Fruit fly (Drosophila melanogaster): ENCODE measurements around the gene bchs.

bchs gene

DNA sequence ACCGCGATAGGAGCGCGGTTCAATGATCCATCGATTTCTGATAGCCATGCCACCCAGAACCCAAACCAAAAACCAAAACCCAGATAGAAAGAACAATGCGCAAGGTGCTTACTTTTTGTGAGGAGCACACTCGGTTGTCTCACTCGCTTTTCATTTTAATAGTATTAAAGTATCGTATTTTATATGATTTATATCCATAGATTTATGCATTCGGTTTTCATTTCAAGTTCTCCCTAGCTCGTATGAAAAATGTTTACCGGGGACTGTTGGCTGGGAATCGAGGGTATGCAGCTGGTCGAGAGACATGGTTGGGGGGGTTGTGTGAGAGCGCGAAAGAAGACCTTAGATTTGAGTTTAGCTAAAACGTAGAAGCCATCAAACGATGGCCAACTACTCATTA is 65.0 kb downstream of the bchs start (continued):
- TF ChIP-seq NC2β (GFP tag; optimal IDR thresholded peaks at IDR 0.05) (no peak), CG2678 (tag; optimal IDR thresholded peaks at IDR 0.05) (peak; percentile 34), CG10274 (GFP tag; optimal IDR thresholded peaks at IDR 0.05) (no peak), CG8388 (GFP tag; optimal IDR thresholded peaks at IDR 0.05) (peak; percentile 15), Hsf (GFP tag; optimal IDR thresholded peaks at IDR 0.05) (peak; percentile 12), row (GFP tag; IDR thresholded peaks at IDR 0.05) (peak; percentile 84), zen (tag; optimal IDR thresholded peaks at IDR 0.05) (no peak), Mrtf (GFP tag; IDR thresholded peaks at IDR 0.05) (no peak), Mad (GFP tag; optimal IDR thresholded peaks at IDR 0.05) (peak; percentile 9), CG9609 (GFP tag; optimal IDR thresholded peaks at IDR 0.05) (peak; percentile 20), tin (GFP tag; optimal IDR thresholded peaks at IDR 0.05) (no peak), ase (GFP tag; IDR thresholded peaks at IDR 0.05) (no peak), CG11456 (GFP tag; IDR thresholded peaks at IDR 0.05) (peak; percentile 66; the same call in 2 of the 3 replicates), CG14965 (GFP tag; optimal IDR thresholded peaks at IDR 0.05; ENCODE audit: borderline replicate concordance) (no peak), zen2 (GFP tag; IDR thresholded peaks at IDR 0.05; ENCODE audit: partially characterized antibody) (no peak), TFAM (GFP tag; optimal IDR thresholded peaks at IDR 0.05) (no peak), gt (GFP tag; IDR thresholded peaks at IDR 0.05) (no peak), Dfd (GFP tag; optimal IDR thresholded peaks at IDR 0.05) (no peak), Camta (GFP tag; optimal IDR thresholded peaks at IDR 0.05) (no peak), CHES-1-like (GFP tag; optimal IDR thresholded peaks at IDR 0.05) (no peak), CG16779 (GFP tag; IDR thresholded peaks at IDR 0.05) (no peak), lov (optimal IDR thresholded peaks at IDR 0.05) (no peak), lov (GFP tag; IDR thresholded peaks at IDR 0.05) (no peak), CG4617 (GFP tag; optimal IDR thresholded peaks at IDR 0.05; ENCODE audit: borderline replicate concordance) (no peak), Blimp-1 (GFP tag; optimal IDR thresholded peaks at IDR 0.05) (peak; percentile 43), gfzf (GFP tag; optimal IDR thresholded peaks at IDR 0.05) (no peak), CG9932 (GFP tag; IDR thresholded peaks at IDR 0.05) (peak; percentile 57), ham (GFP tag; IDR thresholded peaks at IDR 0.05) (no peak), Mes4 (GFP tag; optimal IDR thresholded peaks at IDR 0.05) (no peak), aop (GFP tag; IDR thresholded peaks at IDR 0.05) (no peak), CG17186 (GFP tag; optimal IDR thresholded peaks at IDR 0.05) (no peak), CG14050 (GFP tag; IDR thresholded peaks at IDR 0.05) (no peak), CG2129 (GFP tag; IDR thresholded peaks at IDR 0.05; ENCODE audit: partially characterized antibody) (no peak), peb (GFP tag; IDR thresholded peaks at IDR 0.05) (0 out of 2 replicates have a peak, but pooled peaks have one; percentile 13), CG1647 (GFP tag; optimal IDR thresholded peaks at IDR 0.05) (peak; percentile 33), B-H2 (GFP tag; optimal IDR thresholded peaks at IDR 0.05) (no peak), Dad (GFP tag; optimal IDR thresholded peaks at IDR 0.05) (peak; percentile 25), CG10654 (GFP tag; optimal IDR thresholded peaks at IDR 0.05) (no peak), Optix (GFP tag; IDR thresholded peaks at IDR 0.05) (no peak), Opbp (GFP tag; IDR thresholded peaks at IDR 0.05; ENCODE audit: partially characterized antibody) (no peak), Sox102F (GFP tag; optimal IDR thresholded peaks at IDR 0.05) (peak; percentile 66), CG1832 (GFP tag; optimal IDR thresholded peaks at IDR 0.05) (no peak), nau (GFP tag; optimal IDR thresholded peaks at IDR 0.05) (no peak), pfk (GFP tag; optimal IDR thresholded peaks at IDR 0.05) (no peak), CG5953 (GFP tag; IDR thresholded peaks at IDR 0.05) (no peak), gro (GFP tag; optimal IDR thresholded peaks at IDR 0.05) (no peak), CG6683 (GFP tag; optimal IDR thresholded peaks at IDR 0.05) (no peak), ab (GFP tag; optimal IDR thresholded peaks at IDR 0.05) (no peak), CG4282 (GFP tag; optimal IDR thresholded peaks at IDR 0.05) (no peak), CG1233 (GFP tag; optimal IDR thresholded peaks at IDR 0.05) (peak; percentile 9), org-1 (GFP tag; optimal IDR thresholded peaks at IDR 0.05) (no peak), Vsx1 (GFP tag; optimal IDR thresholded peaks at IDR 0.05) (no peak)
